Worm (Caenorhabditis elegans) whole organism, L3 larva: ENCODE data around the gene mlcd-1.

Experiments used
- ZK546.5 ChIP-seq: sonication (generic microtip); optimal IDR thresholded peaks from 2 replicates; lab custom pipeline; 2017; ENCODE audit warnings: missing biosample characterization, missing genetic modification characterization
- aly-2 ChIP-seq: fragments of 150-350 bp; optimal IDR thresholded peaks from 2 replicates; lab custom pipeline; 2014; ENCODE audit warnings: missing biosample characterization, missing genetic modification characterization
- ceh-16 ChIP-seq: sonication (generic microtip); optimal IDR thresholded peaks from 2 replicates; lab custom pipeline; 2017; ENCODE audit warnings: missing biosample characterization, missing genetic modification characterization
- daf-12 ChIP-seq: fragments of 150-350 bp; optimal IDR thresholded peaks from 2 replicates; lab custom pipeline; 2014; ENCODE audit warnings: missing biosample characterization, missing genetic modification reagents, missing genetic modification characterization
- elt-3 ChIP-seq, 3 experiments: fragments of 150-350 bp in 1 of 3; sonication (generic microtip) in 2 of 3; optimal IDR thresholded peaks; 2 replicates in 2 of 3; 4 replicates in 1 of 3; lab custom pipeline; 2014 to 2017; ENCODE audit warnings: missing biosample characterization in 3 of 3, missing genetic modification characterization in 3 of 3
- mdl-1 ChIP-seq: fragments of 150-350 bp; optimal IDR thresholded peaks from 2 replicates; lab custom pipeline; 2014; ENCODE audit warnings: missing biosample characterization, missing genetic modification characterization
- nhr-28 ChIP-seq: fragments of 150-350 bp; optimal IDR thresholded peaks from 2 replicates; lab custom pipeline; 2014; ENCODE audit warnings: missing biosample characterization, missing genetic modification characterization
- nhr-77 ChIP-seq: fragments of 150-350 bp; optimal IDR thresholded peaks from 2 replicates; lab custom pipeline; 2014; ENCODE audit warnings: missing biosample characterization, missing genetic modification characterization
- pha-4 ChIP-seq: fragments of 150-350 bp; optimal IDR thresholded peaks from 2 replicates; lab custom pipeline; 2014; ENCODE audit warnings: missing biosample characterization, missing genetic modification reagents, missing genetic modification characterization
- pqm-1 ChIP-seq: fragments of 150-350 bp; optimal IDR thresholded peaks from 2 replicates; lab custom pipeline; 2017; ENCODE audit warnings: missing biosample characterization, missing genetic modification characterization, inconsistent platforms
- skn-1 ChIP-seq: fragments of 150-350 bp; optimal IDR thresholded peaks from 2 replicates; lab custom pipeline; 2014; ENCODE audit warnings: missing biosample characterization, missing genetic modification characterization
- snpc-4 ChIP-seq: fragments of 150-350 bp; optimal IDR thresholded peaks from 2 replicates; lab custom pipeline; 2014; ENCODE audit warnings: missing biosample characterization, missing genetic modification characterization
- unc-62 ChIP-seq: fragments of 150-350 bp; sonication (generic microtip); optimal IDR thresholded peaks from 4 replicates; lab custom pipeline; 2014; ENCODE audit warnings: missing biosample characterization, missing genetic modification reagents, missing genetic modification characterization

DNA sequence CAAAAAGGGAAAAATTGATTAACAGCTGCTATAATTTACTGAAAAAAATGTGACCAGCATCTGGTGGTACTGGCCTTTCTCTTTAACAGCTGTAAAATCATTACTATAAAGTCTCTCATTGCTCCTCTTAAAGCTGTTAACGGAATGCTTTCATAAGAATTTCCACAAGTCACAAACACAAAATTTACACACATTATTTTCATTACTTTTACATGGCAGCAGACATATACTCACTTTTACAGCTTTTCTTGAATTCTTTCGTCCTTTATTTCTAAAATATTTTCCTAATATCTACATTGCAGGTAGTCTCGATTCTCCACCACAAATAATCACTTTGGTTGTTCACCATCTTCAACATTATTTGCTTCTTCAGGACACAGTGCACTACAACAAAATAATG is 14.6 kb downstream of the mlcd-1 start, which contains the start of gene imph-1:
- TF ChIP-seq mdl-1 (tag; lab: Kevin White, UChicago) (no peak), unc-62 (no peak), nhr-28 (no peak), pha-4 (tag; lab: Kevin White, UChicago) (no peak), nhr-77 (no peak), elt-3 (tag; optimal IDR thresholded peaks at IDR 0.05; lab: Kevin White, UChicago) (no peak), daf-12 (tag; lab: Kevin White, UChicago) (no peak), skn-1 (tag; lab: Kevin White, UChicago) (no peak), pqm-1 (tag; lab: Kevin White, UChicago) (no peak), snpc-4 (tag; lab: Kevin White, UChicago) (no peak), ZK546.5 (tag; lab: Kevin White, UChicago) (no peak), ceh-16 (no peak), aly-2 (no peak)
